Fruit fly (Drosophila melanogaster): ENCODE measurements around the gene CG13999.
A peak's percentile ranks its signal among the peaks of the same experiment; 100 is the strongest.

The CG13999 gene

DNA sequence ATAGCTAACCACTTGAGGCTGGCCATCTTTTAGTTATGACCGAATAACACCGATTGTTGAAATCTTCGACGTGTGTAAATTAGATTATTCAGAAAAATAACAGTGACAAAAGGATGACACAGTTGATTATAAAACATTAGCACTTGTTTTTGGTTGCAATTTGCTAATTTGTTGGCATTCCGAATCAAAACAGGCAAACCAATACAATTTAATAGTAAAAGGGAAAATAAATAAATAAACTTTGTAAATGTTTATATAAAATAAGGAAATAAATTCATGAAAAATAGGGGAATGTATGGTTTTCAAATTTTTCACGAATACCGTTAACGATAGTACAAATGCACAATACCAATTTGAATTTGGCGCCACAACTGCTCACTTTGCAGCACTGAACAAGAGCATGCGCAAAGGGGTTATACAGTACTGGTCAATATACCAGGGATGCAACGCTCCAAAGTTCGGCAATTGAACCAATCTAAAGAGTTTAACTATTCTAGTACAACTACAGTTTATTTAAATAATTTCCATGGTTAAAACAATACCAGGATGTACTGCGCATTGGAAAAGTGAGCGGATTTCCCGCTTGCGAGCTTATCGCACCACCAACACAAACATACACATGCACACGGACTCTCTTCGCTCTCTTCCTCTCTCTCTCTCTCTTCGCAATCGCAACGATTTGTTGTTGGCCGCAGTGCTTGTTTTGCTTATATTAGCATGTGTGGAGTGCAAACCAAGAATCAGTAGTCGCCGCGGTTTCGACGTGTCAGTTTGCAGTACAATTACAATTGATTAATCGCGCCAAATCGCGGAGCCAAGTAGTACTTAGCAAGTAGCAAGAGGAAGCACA, 12.8 kb downstream of the CG13999 start, which contains the start of the genes Sfp26Ad and Gpdh1 (continued):
- TF ChIP-seq Ptx1 (GFP tag; IDR thresholded peaks at IDR 0.05) (peak; percentile 53), sug (tag; optimal IDR thresholded peaks at IDR 0.05) (peak; percentile 56), crp (GFP tag; optimal IDR thresholded peaks at IDR 0.05) (peak in 1 of 2 experiments; percentile 49), sim (GFP tag; IDR thresholded peaks at IDR 0.05) (peak; percentile 32; the same call in 1 of the 2 replicates), Bdp1 (GFP tag; optimal IDR thresholded peaks at IDR 0.05) (peak; percentile 67), Sox102F (GFP tag; optimal IDR thresholded peaks at IDR 0.05) (peak; percentile 65), CG6254 (GFP tag; optimal IDR thresholded peaks at IDR 0.05) (peak; percentile 2), lov (optimal IDR thresholded peaks at IDR 0.05) (no peak), lov (GFP tag; IDR thresholded peaks at IDR 0.05) (peak; percentile 43; the same call in 1 of the 3 replicates), odd (GFP tag; optimal IDR thresholded peaks at IDR 0.05) (no peak), Dip2 (GFP tag; IDR thresholded peaks at IDR 0.05) (no peak), sob (GFP tag; IDR thresholded peaks at IDR 0.05) (peak; percentile 84), H2.0 (GFP tag; IDR thresholded peaks at IDR 0.05) (peak; percentile 57), B-H2 (GFP tag; optimal IDR thresholded peaks at IDR 0.05) (peak; percentile 85), Chrac-16 (GFP tag; optimal IDR thresholded peaks at IDR 0.05) (peak; percentile 76), insv (GFP tag; optimal IDR thresholded peaks at IDR 0.05) (peak in 1 of 2 experiments; percentile 57), Dbx (GFP tag; IDR thresholded peaks at IDR 0.05) (peak; percentile 80), sima (GFP tag; optimal IDR thresholded peaks at IDR 0.05) (peak; percentile 15), CG6272 (GFP tag; IDR thresholded peaks at IDR 0.05) (no peak; the same call in 1 of the 2 replicates), CG9817 (tag; optimal IDR thresholded peaks at IDR 0.05) (peak; percentile 60), CG17186 (GFP tag; optimal IDR thresholded peaks at IDR 0.05) (peak; percentile 77), gro (GFP tag; optimal IDR thresholded peaks at IDR 0.05) (peak; percentile 70), lbe (GFP tag; optimal IDR thresholded peaks at IDR 0.05) (peak; percentile 80), stwl (tag; optimal IDR thresholded peaks at IDR 0.05) (peak; percentile 85), Dp (GFP tag; optimal IDR thresholded peaks at IDR 0.05) (peak; percentile 99), ranshi (GFP tag; IDR thresholded peaks at IDR 0.05) (peak; percentile 40; the same call in 1 of the 2 replicates), Ada2b (GFP tag; IDR thresholded peaks at IDR 0.05) (peak; percentile 54; the same call in 1 of the 2 replicates), CG17802 (tag; optimal IDR thresholded peaks at IDR 0.05) (peak; percentile 17), CG3838 (GFP tag; optimal IDR thresholded peaks at IDR 0.05) (peak; percentile 18), HLHmδ (GFP tag; optimal IDR thresholded peaks at IDR 0.05) (peak; percentile 28), aop (GFP tag; IDR thresholded peaks at IDR 0.05) (no peak), Hr78 (GFP tag; optimal IDR thresholded peaks at IDR 0.05) (no peak), kah (GFP tag; optimal IDR thresholded peaks at IDR 0.05) (peak; percentile 1), CG6683 (GFP tag; optimal IDR thresholded peaks at IDR 0.05) (peak; percentile 30), CG18764 (GFP tag; optimal IDR thresholded peaks at IDR 0.05) (peak; percentile 67), CG2129 (GFP tag; IDR thresholded peaks at IDR 0.05; ENCODE audit: partially characterized antibody) (no peak), CG17328 (GFP tag; IDR thresholded peaks at IDR 0.05) (peak; percentile 66; the same call in 1 of the 2 replicates), CG16815 (GFP tag; optimal IDR thresholded peaks at IDR 0.05) (peak; percentile 53), pfk (GFP tag; optimal IDR thresholded peaks at IDR 0.05) (peak; percentile 7), Atf3 (GFP tag; optimal IDR thresholded peaks at IDR 0.05) (peak; percentile 40), nerfin-1 (tag; optimal IDR thresholded peaks at IDR 0.05) (peak; percentile 35), vfl (GFP tag; optimal IDR thresholded peaks at IDR 0.05) (peak; percentile 81), caup (GFP tag; optimal IDR thresholded peaks at IDR 0.05; ENCODE audit: severe bottlenecking) (peak; percentile 85), usp (GFP tag; optimal IDR thresholded peaks at IDR 0.05) (no peak), h (optimal IDR thresholded peaks at IDR 0.05) (no peak), org-1 (GFP tag; optimal IDR thresholded peaks at IDR 0.05) (no peak), wek (GFP tag; optimal IDR thresholded peaks at IDR 0.05) (peak; percentile 99), GATAe (GFP tag; conservative IDR thresholded peaks at IDR 0.05) (no peak)
